Fruit fly (Drosophila melanogaster): ENCODE results near the gene FucTD.

Gene FucTD

dm6 chr3L:1419929-1420328, 3.9 kb downstream of the FucTD start:
- peak; percentile 35 for TF ChIP-seq fkh (GFP tag; optimal IDR thresholded peaks at IDR 0.05)
- no peak for TF ChIP-seq Sox102F (GFP tag; optimal IDR thresholded peaks at IDR 0.05)
- TF ChIP-seq eg (GFP tag; IDR thresholded peaks at IDR 0.05): no peak
- no peak for TF ChIP-seq ss (GFP tag; optimal IDR thresholded peaks at IDR 0.05)

- TF ChIP-seq Met (GFP tag; optimal IDR thresholded peaks at IDR 0.05) (no peak), CG6792 (GFP tag; optimal IDR thresholded peaks at IDR 0.05) (no peak), CG11902 (GFP tag; optimal IDR thresholded peaks at IDR 0.05) (no peak), CG3919 (GFP tag; optimal IDR thresholded peaks at IDR 0.05) (peak; percentile 16), Eip78C (GFP tag) (peak; percentile 60), CG6163 (GFP tag; IDR thresholded peaks at IDR 0.05) (no peak), Sox102F (GFP tag; optimal IDR thresholded peaks at IDR 0.05) (no peak), CG6854 (GFP tag; optimal IDR thresholded peaks at IDR 0.05) (no peak), CG11294 (GFP tag; IDR thresholded peaks at IDR 0.05) (no peak), Smox (GFP tag; optimal IDR thresholded peaks at IDR 0.05) (no peak), CG9139 (GFP tag; optimal IDR thresholded peaks at IDR 0.05) (no peak), CG10631 (GFP tag; optimal IDR thresholded peaks at IDR 0.05) (peak; percentile 13), Blimp-1 (GFP tag; optimal IDR thresholded peaks at IDR 0.05) (no peak), lz (GFP tag; optimal IDR thresholded peaks at IDR 0.05) (no peak), fd59A (GFP tag; optimal IDR thresholded peaks at IDR 0.05) (no peak), CG8119 (GFP tag; IDR thresholded peaks at IDR 0.05) (no peak), Lpt (GFP tag; optimal IDR thresholded peaks at IDR 0.05) (no peak), eg (GFP tag; IDR thresholded peaks at IDR 0.05) (no peak), CG15336 (GFP tag; IDR thresholded peaks at IDR 0.05) (no peak), Ets96B (tag; optimal IDR thresholded peaks at IDR 0.05) (peak; percentile 40), OdsH (GFP tag; optimal IDR thresholded peaks at IDR 0.05) (no peak), Ets21C (GFP tag; optimal IDR thresholded peaks at IDR 0.05) (no peak), Sox14 (GFP tag; optimal IDR thresholded peaks at IDR 0.05) (no peak), ss (GFP tag; optimal IDR thresholded peaks at IDR 0.05) (no peak), salr (GFP tag; optimal IDR thresholded peaks at IDR 0.05) (no peak), CG3032 (tag; optimal IDR thresholded peaks at IDR 0.05) (peak; percentile 29), Hr38 (GFP tag; optimal IDR thresholded peaks at IDR 0.05) (no peak), pdm3 (GFP tag; optimal IDR thresholded peaks at IDR 0.05) (no peak), vri (GFP tag; optimal IDR thresholded peaks at IDR 0.05) (no peak), CG6808 (GFP tag; optimal IDR thresholded peaks at IDR 0.05) (peak; percentile 2), dsx (GFP tag; optimal IDR thresholded peaks at IDR 0.05; ENCODE audit: poor library complexity, severe bottlenecking) (no peak), achi (GFP tag; optimal IDR thresholded peaks at IDR 0.05) (peak; percentile 4), CG10669 (GFP tag; optimal IDR thresholded peaks at IDR 0.05) (no peak), Gug (GFP tag; IDR thresholded peaks at IDR 0.05) (no peak), spab (GFP tag; optimal IDR thresholded peaks at IDR 0.05) (peak; percentile 10), CG31627 (GFP tag; optimal IDR thresholded peaks at IDR 0.05) (no peak), esn (GFP tag; optimal IDR thresholded peaks at IDR 0.05) (no peak), CG1621 (tag; optimal IDR thresholded peaks at IDR 0.05) (no peak), CG8319 (GFP tag; optimal IDR thresholded peaks at IDR 0.05) (no peak), CG34406 (GFP tag; optimal IDR thresholded peaks at IDR 0.05) (no peak), fkh (GFP tag; optimal IDR thresholded peaks at IDR 0.05) (no peak), topi (GFP tag; optimal IDR thresholded peaks at IDR 0.05) (no peak), CG7368 (GFP tag; optimal IDR thresholded peaks at IDR 0.05) (no peak), Hr4 (GFP tag; optimal IDR thresholded peaks at IDR 0.05) (no peak), Sox15 (GFP tag; optimal IDR thresholded peaks at IDR 0.05) (no peak), CG11762 (GFP tag; optimal IDR thresholded peaks at IDR 0.05; ENCODE audit: insufficient read depth) (no peak), CG6276 (GFP tag; optimal IDR thresholded peaks at IDR 0.05) (no peak), Eip93F (GFP tag; optimal IDR thresholded peaks at IDR 0.05) (no peak), cyc (GFP tag; optimal IDR thresholded peaks at IDR 0.05) (no peak), fd85E (GFP tag; optimal IDR thresholded peaks at IDR 0.05) (no peak)
Observed at dm6 chr3L:1420950-1421349, 4.9 kb downstream of the FucTD start.

Data from whole organism, prepupa.